Worm (Caenorhabditis elegans) whole organism, early embryonic: Measurements from ENCODE around the gene ZK673.6.

ENCODE experiments used
- B0310.2 ChIP-seq: sonication (generic microtip); optimal IDR thresholded peaks from 2 replicates; lab custom pipeline; 2016; ENCODE audit warnings: mild to moderate bottlenecking, missing genetic modification characterization, missing compliant biosample characterization
- F13C5.2 ChIP-seq: sonication (generic microtip); optimal IDR thresholded peaks from 2 replicates; lab custom pipeline; 2017; ENCODE audit warnings: mild to moderate bottlenecking, missing genetic modification characterization, inconsistent platforms, missing compliant biosample characterization
- aly-1 ChIP-seq: sonication (generic microtip); optimal IDR thresholded peaks from 2 replicates; lab custom pipeline; 2016; ENCODE audit warnings: missing genetic modification characterization, missing compliant biosample characterization
- ama-1 ChIP-seq: fragments of 150-350 bp; optimal IDR thresholded peaks from 2 replicates; lab custom pipeline; 2014
- ceh-13 ChIP-seq: fragments of 200-800 bp; sonication (Bioruptor generic); optimal IDR thresholded peaks from 2 replicates; lab custom pipeline; 2018; ENCODE audit warnings: mild to moderate bottlenecking, missing genetic modification characterization, missing compliant biosample characterization
- ceh-36 ChIP-seq: sonication (generic microtip); optimal IDR thresholded peaks from 2 replicates; lab custom pipeline; 2016; ENCODE audit warnings: missing genetic modification characterization, inconsistent platforms, missing compliant biosample characterization
- ets-7 ChIP-seq: sonication (generic microtip); optimal IDR thresholded peaks from 2 replicates; lab custom pipeline; 2016; ENCODE audit warnings: missing genotype, missing genetic modification characterization, missing compliant biosample characterization
- flt-1 ChIP-seq: fragments of 200-800 bp; sonication (Bioruptor generic); IDR thresholded peaks from 2 replicates; pipeline ENCODE4 v1.3.6; 2022; ENCODE audit warnings: missing genetic modification characterization, missing compliant biosample characterization
- hmbx-1 ChIP-seq: sonication (generic microtip); optimal IDR thresholded peaks from 2 replicates; lab custom pipeline; 2016; ENCODE audit warnings: mild to moderate bottlenecking, missing genetic modification characterization, missing compliant biosample characterization
- hmg-4 ChIP-seq: fragments of 200-800 bp; sonication (Bioruptor generic); optimal IDR thresholded peaks from 2 replicates; lab custom pipeline; 2018; ENCODE audit warnings: mild to moderate bottlenecking, missing genetic modification characterization, missing compliant biosample characterization
- hnd-1 ChIP-seq: sonication (generic microtip); optimal IDR thresholded peaks from 2 replicates; lab custom pipeline; 2016; ENCODE audit warnings: missing genetic modification characterization, missing compliant biosample characterization
- pes-1 ChIP-seq: fragments of 200-800 bp; sonication (Bioruptor generic); IDR thresholded peaks from 2 replicates; pipeline ENCODE4 v1.3.6; 2022; ENCODE audit warnings: missing genetic modification reagents, missing genetic modification characterization, missing compliant biosample characterization
- scrt-1 ChIP-seq: fragments of 200-800 bp; sonication (Bioruptor generic); IDR thresholded peaks from 2 replicates; pipeline ENCODE4 v1.3.6; 2022; ENCODE audit warnings: missing genetic modification characterization, missing compliant biosample characterization
- sea-1 ChIP-seq: fragments of 200-800 bp; sonication (Bioruptor generic); conservative IDR thresholded peaks from 2 replicates; pipeline ENCODE4 v1.3.6; 2022; ENCODE audit warnings: missing genetic modification characterization, missing compliant biosample characterization
- tbx-11 ChIP-seq: fragments of 200-800 bp; sonication (Bioruptor generic); IDR thresholded peaks from 2 replicates; pipeline ENCODE4 v1.3.6; 2022; ENCODE audit warnings: missing genetic modification characterization, missing compliant biosample characterization
- tbx-37 ChIP-seq: fragments of 200-800 bp; sonication (Bioruptor generic); conservative IDR thresholded peaks from 2 replicates; pipeline ENCODE4 v1.3.6; 2022; ENCODE audit warnings: missing genetic modification reagents, missing genetic modification characterization, missing compliant biosample characterization
- tra-4 ChIP-seq: sonication (generic microtip); optimal IDR thresholded peaks from 2 replicates; lab custom pipeline; 2017; ENCODE audit warnings: missing genetic modification characterization, missing compliant biosample characterization

ZK673.6 gene

ce11 chrII:10439976-10440375, 24.2 kb downstream of the ZK673.6 start, which contains the start of gene E04D5.4:
Gene E04D5.4 (plus strand): TSS chrII:10440276.
- no peak for TF ChIP-seq pes-1
- TF ChIP-seq tra-4 (tag; lab: Kevin White, UChicago): no peak
- no peak for TF ChIP-seq ama-1 (lab: Kevin White, UChicago)
- no peak for TF ChIP-seq tbx-37
- TF ChIP-seq F13C5.2 (tag; lab: Kevin White, UChicago): no peak
- no peak for TF ChIP-seq flt-1
- no peak for TF ChIP-seq ceh-13 (GFP tag; lab: Kevin White, UChicago)
- no peak for TF ChIP-seq ceh-36 (tag; lab: Kevin White, UChicago)
- no peak for TF ChIP-seq scrt-1 (GFP tag; lab: Robert Waterston, UW)
- no peak for TF ChIP-seq hmg-4 (GFP tag; lab: Kevin White, UChicago)
- no peak for TF ChIP-seq aly-1 (tag; lab: Kevin White, UChicago)

ce11 chrII:10437840-10438239, 26.3 kb downstream of the ZK673.6 start:
- TF ChIP-seq ceh-36 (tag; lab: Kevin White, UChicago) (no peak), scrt-1 (GFP tag; lab: Robert Waterston, UW) (no peak), F13C5.2 (tag; lab: Kevin White, UChicago) (no peak), hnd-1 (tag; lab: Kevin White, UChicago) (no peak), hmbx-1 (tag; lab: Kevin White, UChicago) (no peak), tbx-37 (no peak), flt-1 (no peak), ceh-13 (GFP tag; lab: Kevin White, UChicago) (no peak), aly-1 (tag; lab: Kevin White, UChicago) (no peak), B0310.2 (no peak), tbx-11 (GFP tag; lab: Robert Waterston, UW) (no peak), ama-1 (lab: Kevin White, UChicago) (no peak), pes-1 (no peak), ets-7 (tag; lab: Kevin White, UChicago) (no peak), tra-4 (tag; lab: Kevin White, UChicago) (no peak)

DNA sequence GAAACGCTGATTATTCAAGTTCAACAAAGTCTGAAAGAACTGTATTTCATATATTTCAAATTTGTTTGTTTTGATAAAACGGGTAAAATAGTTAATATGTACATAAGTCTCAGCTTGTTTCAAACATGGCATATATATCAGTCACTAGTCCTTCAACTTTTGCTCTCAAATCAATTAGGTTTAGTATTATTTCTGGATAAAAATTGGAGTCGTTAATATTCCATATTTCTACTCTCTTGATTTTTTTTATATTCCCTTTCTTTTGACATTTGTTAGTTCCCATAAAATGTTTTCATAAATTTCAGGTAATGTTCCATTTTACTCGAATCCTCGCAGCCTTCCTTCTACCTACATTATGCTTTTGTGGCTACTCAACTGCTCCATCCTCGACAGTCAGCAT, 28.3 kb downstream of the ZK673.6 start, which contains the start of gene cut-4:
Gene cut-4, plus strand, starts transcription at position 301 of the 400 bp plus-strand sequence.
- no peak for TF ChIP-seq tra-4 (tag; lab: Kevin White, UChicago)
- TF ChIP-seq ets-7 (tag; lab: Kevin White, UChicago): no peak

DNA sequence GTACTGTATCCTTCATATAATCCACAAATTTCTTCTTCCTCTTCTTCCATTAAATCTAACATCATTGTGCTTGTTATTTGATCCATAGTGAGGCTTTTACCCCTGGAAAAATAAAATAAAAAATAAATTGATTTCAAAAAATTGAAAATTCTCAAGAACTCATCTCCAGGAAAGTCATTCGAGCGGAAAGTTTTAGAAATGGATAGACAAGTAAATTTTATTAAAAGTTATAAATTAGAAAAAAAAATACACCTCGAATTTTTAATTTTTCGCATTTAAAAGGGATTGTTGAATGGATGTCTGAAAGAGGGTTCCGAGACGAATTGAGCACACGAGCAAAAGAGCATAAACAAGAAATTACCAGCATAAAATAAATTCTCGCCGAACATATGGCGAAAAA, 42.2 kb downstream of the ZK673.6 start, which contains the start of gene frpr-21:
Gene frpr-21, minus strand, starts transcription at position 101 of the 400 bp plus-strand sequence.
- TF ChIP-seq tbx-11 (GFP tag; lab: Robert Waterston, UW) (no peak), ets-7 (tag; lab: Kevin White, UChicago) (no peak), hnd-1 (tag; lab: Kevin White, UChicago) (no peak), sea-1 (GFP tag; lab: Robert Waterston, UW) (no peak), aly-1 (tag; lab: Kevin White, UChicago) (no peak), pes-1 (no peak), tbx-37 (no peak), flt-1 (no peak), B0310.2 (no peak), ceh-13 (GFP tag; lab: Kevin White, UChicago) (no peak), F13C5.2 (tag; lab: Kevin White, UChicago) (no peak), scrt-1 (GFP tag; lab: Robert Waterston, UW) (no peak), tra-4 (tag; lab: Kevin White, UChicago) (no peak), ceh-36 (tag; lab: Kevin White, UChicago) (no peak), ama-1 (lab: Kevin White, UChicago) (no peak), hmg-4 (GFP tag; lab: Kevin White, UChicago) (no peak)

ce11 chrII:10416332-10416863, 47.7 kb downstream of the ZK673.6 start, which contains the start of gene eif-2A:
Gene eif-2A (plus strand): TSS chrII:10416800.
- TF ChIP-seq tbx-37 (no peak), ets-7 (tag; lab: Kevin White, UChicago) (no peak), scrt-1 (GFP tag; lab: Robert Waterston, UW) (no peak), ceh-36 (tag; lab: Kevin White, UChicago) (no peak), B0310.2 (no peak), hmbx-1 (tag; lab: Kevin White, UChicago) (no peak), hnd-1 (tag; lab: Kevin White, UChicago) (no peak), hmg-4 (GFP tag; lab: Kevin White, UChicago) (no peak), tra-4 (tag; lab: Kevin White, UChicago) (no peak), pes-1 (no peak), ama-1 (lab: Kevin White, UChicago) (no peak), aly-1 (tag; lab: Kevin White, UChicago) (no peak), flt-1 (no peak), sea-1 (GFP tag; lab: Robert Waterston, UW) (no peak), tbx-11 (GFP tag; lab: Robert Waterston, UW) (no peak), F13C5.2 (tag; lab: Kevin White, UChicago) (no peak)
